Worm (Caenorhabditis elegans) whole organism, young adult: Measurements from ENCODE around the gene mltn-6.

Experiments used
- D2030.7 ChIP-seq: fragments of 200-800 bp; sonication (Bioruptor generic); IDR thresholded peaks from 2 replicates; pipeline ENCODE4 v1.3.6; 2022; ENCODE audit warnings: missing genetic modification reagents, missing genetic modification characterization, missing compliant biosample characterization
- F37B4.10 ChIP-seq: fragments of 200-800 bp; sonication (Bioruptor generic); IDR thresholded peaks from 2 replicates; pipeline ENCODE4 v1.3.6; 2022; ENCODE audit warnings: missing genetic modification characterization, missing compliant biosample characterization
- F39B2.1 ChIP-seq: fragments of 200-800 bp; sonication (Bioruptor generic); IDR thresholded peaks from 2 replicates; pipeline ENCODE4 v1.3.6; 2022; ENCODE audit warnings: missing genetic modification reagents, missing genetic modification characterization, missing compliant biosample characterization
- Y95B8A.8 ChIP-seq: fragments of 200-800 bp; sonication (Bioruptor generic); IDR thresholded peaks from 2 replicates; pipeline ENCODE4 v1.3.6; 2022; ENCODE audit warnings: missing genetic modification reagents, missing genetic modification characterization, missing compliant biosample characterization
- dpl-1 ChIP-seq: fragments of 150-350 bp; optimal IDR thresholded peaks from 2 replicates; lab custom pipeline; 2014; ENCODE audit warnings: missing biosample characterization, missing genetic modification reagents, missing genetic modification characterization
- hrde-1 ChIP-seq: sonication (generic microtip); optimal IDR thresholded peaks from 2 replicates; lab custom pipeline; 2016; ENCODE audit warnings: missing genetic modification characterization, mild to moderate bottlenecking, missing compliant biosample characterization, moderate library complexity, missing genotype, missing genetic modification reagents, borderline replicate concordance
- pha-4 ChIP-seq: fragments of 150-350 bp; sonication (generic microtip); optimal IDR thresholded peaks from 2 replicates; lab custom pipeline; 2014; ENCODE audit warnings: missing biosample characterization, missing genetic modification reagents, missing genetic modification characterization
- snpc-1.3 ChIP-seq: sonication (generic microtip); optimal IDR thresholded peaks from 2 replicates; lab custom pipeline; 2017; ENCODE audit warnings: missing genetic modification characterization, mild to moderate bottlenecking, missing compliant biosample characterization, antibody characterized with exemption, moderate library complexity, missing genotype, missing genetic modification reagents; ENCODE audit not compliant: insufficient read depth
- tbx-9 ChIP-seq: sonication (generic microtip); optimal IDR thresholded peaks from 2 replicates; lab custom pipeline; 2016; ENCODE audit warnings: borderline replicate concordance, missing genetic modification characterization, inconsistent platforms, missing compliant biosample characterization
- unc-62 ChIP-seq: fragments of 150-350 bp; optimal IDR thresholded peaks from 2 replicates; lab custom pipeline; 2014; ENCODE audit warnings: missing biosample characterization, missing genetic modification reagents, missing genetic modification characterization

DNA sequence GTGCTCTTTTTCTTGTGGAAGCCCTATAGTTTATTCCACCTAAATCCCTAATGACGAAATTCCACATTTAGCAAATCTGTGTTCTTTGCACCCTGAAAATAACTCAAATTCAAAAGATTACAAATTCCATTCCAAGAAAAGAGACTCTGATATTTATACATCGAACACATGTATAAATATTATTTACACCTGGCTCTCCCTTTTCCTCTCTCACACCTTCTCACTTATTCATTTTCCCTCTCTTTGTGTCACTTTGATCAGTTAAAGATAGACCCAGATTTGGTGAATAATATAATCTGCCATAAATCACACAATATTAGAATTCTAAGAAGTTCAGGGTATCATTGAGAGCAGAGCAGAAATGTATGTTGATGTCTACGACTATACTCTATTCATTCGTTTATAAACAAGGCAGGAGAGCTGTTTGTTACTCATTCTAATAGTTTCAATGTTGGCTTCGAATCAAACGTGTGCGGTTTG is 27.5 kb downstream of the mltn-6 start, which contains the start of gene nhr-254:
- TF ChIP-seq Y95B8A.8 (no peak), pha-4 (tag; lab: Kevin White, UChicago) (no peak), F39B2.1 (no peak), tbx-9 (tag; lab: Kevin White, UChicago) (no peak), F37B4.10 (GFP tag; lab: Robert Waterston, UW) (no peak), unc-62 (GFP tag; lab: Kevin White, UChicago) (no peak), hrde-1 (tag; lab: Kevin White, UChicago) (no peak), D2030.7 (GFP tag; lab: Robert Waterston, UW) (no peak), snpc-1.3 (no peak), dpl-1 (GFP tag; lab: Kevin White, UChicago) (no peak)
